Worm (Caenorhabditis elegans): ENCODE data around the gene C07A4.2.
"Not testable (repeated sequence)": the region's sequence is repeated elsewhere in the genome, so short reads cannot be mapped to it uniquely, and the experiment has no call there.

- peak; percentile 47 for TF ChIP-seq him-1 (tag; optimal IDR thresholded peaks at IDR 0.05)
- TF ChIP-seq dao-5, W03F9.2 (tag; optimal IDR thresholded peaks at IDR 0.05): not testable (repeated sequence)
Measured at ce11 chrX:10132546-10133032, 39.4 kb upstream of the C07A4.2 start.
